Worm (Caenorhabditis elegans): ENCODE data around the gene sre-51.

The sre-51 gene

DNA sequence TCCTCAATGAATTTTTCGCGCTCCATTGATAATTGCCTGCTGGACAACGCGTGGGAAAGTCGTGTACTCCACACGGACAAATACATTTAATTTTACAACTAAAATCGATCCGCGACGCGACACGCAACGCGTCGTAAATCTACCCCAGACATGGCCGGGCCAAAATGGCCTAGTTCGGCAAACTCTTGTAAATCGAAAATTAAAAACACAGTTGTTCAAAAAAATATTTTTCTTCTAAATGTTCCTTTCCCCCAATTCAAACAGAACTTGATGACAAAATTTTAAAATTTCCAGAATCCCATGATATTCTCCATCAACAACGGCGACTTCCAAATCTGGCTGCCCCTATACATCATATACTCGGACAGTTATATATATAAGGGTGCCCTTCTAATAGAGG, 17.3 kb downstream of the sre-51 start, which contains the start of gene sre-55:
Gene sre-55 (plus strand): TSS at position 301 of the 400 bp plus-strand sequence.
- no peak for TF ChIP-seq unc-62 (GFP tag; optimal IDR thresholded peaks at IDR 0.05)

DNA sequence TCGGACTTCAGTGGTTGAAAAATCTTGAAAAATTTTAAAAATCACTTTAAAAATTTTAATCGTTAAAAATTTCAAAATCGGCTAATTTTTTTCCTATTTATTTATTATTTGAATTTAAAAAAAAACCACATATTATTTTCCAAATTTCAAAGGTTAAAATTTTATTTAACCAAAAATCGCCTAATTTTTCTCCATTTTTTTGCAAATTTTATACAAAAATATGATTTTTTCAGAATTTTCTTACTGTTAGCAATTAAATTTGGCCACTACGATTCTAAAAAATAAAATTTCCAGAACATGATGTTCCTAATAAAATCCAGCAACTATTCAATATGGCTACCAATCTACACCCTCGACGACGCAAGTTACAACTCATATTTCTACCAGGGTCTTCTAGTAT, 21.0 kb downstream of the sre-51 start, which contains the start of gene sre-54:
Gene sre-54 (plus strand): TSS at position 301 of the 400 bp plus-strand sequence.
- TF ChIP-seq unc-86 (tag; optimal IDR thresholded peaks at IDR 0.05), result no peak
- no peak for TF ChIP-seq ceh-63 (GFP tag; optimal IDR thresholded peaks at IDR 0.05)
- no peak for TF ChIP-seq F16B12.6 (tag; optimal IDR thresholded peaks at IDR 0.05)
- TF ChIP-seq elt-3 (tag; optimal IDR thresholded peaks at IDR 0.05), result no peak
- no peak for TF ChIP-seq fkh-4 (tag; optimal IDR thresholded peaks at IDR 0.05; ENCODE audit: borderline replicate concordance)
- no peak for TF ChIP-seq fkh-8 (tag; optimal IDR thresholded peaks at IDR 0.05)
- no peak for TF ChIP-seq unc-98 (GFP tag; IDR thresholded peaks at IDR 0.05)
- TF ChIP-seq sox-4 (tag; optimal IDR thresholded peaks at IDR 0.05), result no peak
- no peak for TF ChIP-seq snu-23 (GFP tag; optimal IDR thresholded peaks at IDR 0.05)

DNA sequence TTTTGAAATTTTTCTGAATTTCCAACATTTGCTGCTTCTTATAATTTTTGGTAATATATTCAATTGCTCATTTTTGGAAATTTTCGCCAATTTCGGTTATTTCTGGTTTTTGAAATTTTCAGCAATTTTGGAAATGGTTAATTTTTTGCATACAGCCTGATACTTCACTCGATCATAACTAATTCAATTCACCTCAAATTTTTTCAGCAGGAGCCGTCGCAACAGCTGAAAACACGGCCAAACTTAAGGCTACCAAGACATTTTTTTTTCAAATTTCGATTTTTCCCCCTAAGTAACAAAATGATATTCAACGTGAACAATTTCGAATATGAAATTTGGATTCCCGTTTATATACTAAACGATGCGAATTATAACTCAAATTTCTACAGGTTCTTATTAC, 23.8 kb downstream of the sre-51 start, which contains the start of gene sre-52:
Gene sre-52 (plus strand): TSS at position 301 of the 400 bp plus-strand sequence.
- TF ChIP-seq nhr-19 (GFP tag; conservative IDR thresholded peaks at IDR 0.05), result no peak
- TF ChIP-seq zag-1 (tag; optimal IDR thresholded peaks at IDR 0.05), result no peak

DNA sequence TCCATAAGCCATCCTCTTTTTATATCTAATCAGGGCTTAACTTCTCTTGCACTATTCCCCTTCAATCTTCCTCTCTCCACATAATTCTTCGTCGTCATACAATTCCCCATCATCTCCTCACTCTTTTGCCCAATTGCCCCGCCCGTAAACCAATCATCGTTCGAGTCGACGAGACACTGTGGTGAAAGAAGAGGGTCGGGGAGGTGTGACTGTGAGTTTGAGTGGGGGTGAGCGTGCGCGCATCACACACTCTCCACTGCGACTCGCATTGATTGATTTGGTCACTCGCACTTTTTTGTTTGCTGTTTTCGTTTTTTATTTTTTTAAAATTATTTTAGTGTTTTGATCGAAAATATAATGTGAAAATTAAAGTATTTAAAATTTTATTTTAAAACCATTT, 27.5 kb downstream of the sre-51 start:
- no peak for TF ChIP-seq lin-14 (GFP tag; optimal IDR thresholded peaks at IDR 0.05)
- TF ChIP-seq jun-1 (tag; optimal IDR thresholded peaks at IDR 0.05), result peak; percentile 30
- peak; percentile 91 to 95 for TF ChIP-seq lsy-2 (tag; optimal IDR thresholded peaks at IDR 0.05)
- TF ChIP-seq skn-1 (tag; optimal IDR thresholded peaks at IDR 0.05), result peak; percentile 79
- no peak for TF ChIP-seq Y116A8C.19 (tag; optimal IDR thresholded peaks at IDR 0.05; ENCODE audit: borderline replicate concordance)
- TF ChIP-seq elt-3 (tag; optimal IDR thresholded peaks at IDR 0.05), result peak in 2 of 6 experiments; percentile 22 to 27
- TF ChIP-seq sox-4 (tag; optimal IDR thresholded peaks at IDR 0.05), result peak; percentile 2
- no peak for TF ChIP-seq nhr-237 (tag; optimal IDR thresholded peaks at IDR 0.05)
- no peak for TF ChIP-seq elt-2 (tag; optimal IDR thresholded peaks at IDR 0.05)
- peak; percentile 65 for TF ChIP-seq nhr-90 (tag; optimal IDR thresholded peaks at IDR 0.05; ENCODE audit: poor library complexity)
- TF ChIP-seq mdl-1 (tag; optimal IDR thresholded peaks at IDR 0.05), result peak in 1 of 2 experiments; percentile 76
- peak; percentile 67 to 83 for TF ChIP-seq lin-35 (GFP tag; optimal IDR thresholded peaks at IDR 0.05)
- TF ChIP-seq fkh-8 (tag; optimal IDR thresholded peaks at IDR 0.05), result peak; percentile 72
- no peak for TF ChIP-seq pqm-1 (tag; optimal IDR thresholded peaks at IDR 0.05)
- TF ChIP-seq unc-130 (tag; optimal IDR thresholded peaks at IDR 0.05), result peak; percentile 57
- TF ChIP-seq dpl-1 (GFP tag; optimal IDR thresholded peaks at IDR 0.05), result peak; percentile 64 to 73 (median 68)
- TF ChIP-seq efl-1 (optimal IDR thresholded peaks at IDR 0.05), result peak; percentile 76
- peak; percentile 68 to 95 for TF ChIP-seq efl-1 (GFP tag; optimal IDR thresholded peaks at IDR 0.05 in 1 of 2)
- peak; percentile 73 for TF ChIP-seq xbp-1 (tag; optimal IDR thresholded peaks at IDR 0.05)
- peak in 1 of 2 experiments; percentile 25 for TF ChIP-seq ztf-11 (tag; optimal IDR thresholded peaks at IDR 0.05)
- peak; percentile 77 for TF ChIP-seq swsn-7 (tag; optimal IDR thresholded peaks at IDR 0.05)
- TF ChIP-seq fkh-10 (GFP tag; optimal IDR thresholded peaks at IDR 0.05), result peak; percentile 23
- peak; percentile 43 for TF ChIP-seq F16B12.6 (tag; optimal IDR thresholded peaks at IDR 0.05)
- TF ChIP-seq pax-3 (tag; optimal IDR thresholded peaks at IDR 0.05), result peak; percentile 60
- peak; percentile 80 for TF ChIP-seq rnt-1 (tag; optimal IDR thresholded peaks at IDR 0.05)
- TF ChIP-seq lin-13 (GFP tag; optimal IDR thresholded peaks at IDR 0.05), result peak; percentile 64
- peak; percentile 33 for TF ChIP-seq hpl-2 (GFP tag; optimal IDR thresholded peaks at IDR 0.05)
- TF ChIP-seq unc-86 (tag; optimal IDR thresholded peaks at IDR 0.05), result peak; percentile 60
- peak; percentile 75 for TF ChIP-seq fos-1 (tag; optimal IDR thresholded peaks at IDR 0.05)
- TF ChIP-seq nhr-47 (tag; optimal IDR thresholded peaks at IDR 0.05), result peak; percentile 74
- TF ChIP-seq nhr-85 (tag), result peak; percentile 68
- TF ChIP-seq snpc-4 (tag; optimal IDR thresholded peaks at IDR 0.05), result peak; percentile 25
- TF ChIP-seq dsc-1 (tag; optimal IDR thresholded peaks at IDR 0.05), result peak; percentile 81
- peak; percentile 74 for TF ChIP-seq nhr-20 (tag; optimal IDR thresholded peaks at IDR 0.05)
- TF ChIP-seq vab-15 (tag; optimal IDR thresholded peaks at IDR 0.05), result no peak
- TF ChIP-seq sup-37 (GFP tag; optimal IDR thresholded peaks at IDR 0.05), result no peak
- no peak for TF ChIP-seq C34B4.2 (tag; optimal IDR thresholded peaks at IDR 0.05)
- peak; percentile 12 for TF ChIP-seq lin-15B (tag; optimal IDR thresholded peaks at IDR 0.05)
- TF ChIP-seq mab-9 (GFP tag; IDR thresholded peaks at IDR 0.05), result no peak

Measured in whole organism, L1 larva.